Worm (Caenorhabditis elegans) whole organism, L4/young adult: ENCODE data around the gene zif-1.

Source experiments
- W03F9.2 ChIP-seq: fragments of 150-350 bp; optimal IDR thresholded peaks from 2 replicates; lab custom pipeline; 2014; ENCODE audit warnings: missing biosample characterization, missing genetic modification characterization
- him-1 ChIP-seq: sonication (generic microtip); optimal IDR thresholded peaks from 2 replicates; lab custom pipeline; 2016; ENCODE audit warnings: missing genotype, missing genetic modification reagents, missing genetic modification characterization, missing compliant biosample characterization

DNA sequence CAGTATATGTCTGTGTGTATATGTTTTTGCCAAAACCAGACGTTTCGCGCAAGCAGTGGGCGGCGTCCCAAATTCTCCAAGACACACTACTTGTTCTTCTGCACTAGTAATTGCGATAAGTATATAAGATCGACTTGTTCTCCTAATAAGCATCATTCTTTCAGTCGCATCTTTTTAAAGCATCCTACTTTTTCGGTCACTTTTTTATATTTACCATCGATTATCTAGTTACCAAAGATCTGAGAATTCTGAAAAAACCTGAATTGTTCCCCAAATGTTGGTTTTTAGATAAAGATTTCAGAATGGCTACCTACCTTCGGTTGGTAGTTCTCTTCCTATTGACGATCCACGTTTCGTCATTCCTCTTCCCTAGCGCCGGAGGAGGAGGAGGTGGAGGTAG lies 40.6 kb upstream of the zif-1 start, which contains the start of gene grl-25:
- TF ChIP-seq him-1 (tag; lab: Kevin White, UChicago) (no peak), W03F9.2 (tag; lab: Kevin White, UChicago) (no peak)
